Fruit fly (Drosophila melanogaster): ENCODE data around the gene CG32073.

- TF ChIP-seq psq (optimal IDR thresholded peaks at IDR 0.05) (no peak), pan (optimal IDR thresholded peaks at IDR 0.05) (no peak), usp (GFP tag; optimal IDR thresholded peaks at IDR 0.05) (no peak), CG8478 (optimal IDR thresholded peaks at IDR 0.05) (no peak), EcR (GFP tag; optimal IDR thresholded peaks at IDR 0.05) (no peak), Dll (optimal IDR thresholded peaks at IDR 0.05) (no peak)
Measured at dm6 chr3L:11103773-11104172, 3.6 kb downstream of the CG32073 start, which contains the start of gene CG32071.
